Fruit fly (Drosophila melanogaster): Measurements from ENCODE around the gene CG5466.

CG5466 gene

dm6 chr3R:20594194-20595144 lies 23.2 kb upstream of the CG5466 start (continued):
- TF ChIP-seq ato (GFP tag; IDR thresholded peaks at IDR 0.05; ENCODE audit: partially characterized antibody) (no peak), CG12659 (GFP tag; optimal IDR thresholded peaks at IDR 0.05) (peak; percentile 81), az2 (GFP tag; optimal IDR thresholded peaks at IDR 0.05) (peak; percentile 84), bab2 (GFP tag; optimal IDR thresholded peaks at IDR 0.05) (peak; percentile 30), Med (GFP tag) (peak; percentile 63), ara (GFP tag; IDR thresholded peaks at IDR 0.05) (peak; percentile 55), chn (GFP tag; optimal IDR thresholded peaks at IDR 0.05) (no peak), CG7839 (tag; optimal IDR thresholded peaks at IDR 0.05) (peak; percentile 96), ssp (GFP tag; IDR thresholded peaks at IDR 0.05) (peak; percentile 81), Deaf1 (tag; optimal IDR thresholded peaks at IDR 0.05) (peak; percentile 75), h (optimal IDR thresholded peaks at IDR 0.05) (no peak), CG7372 (GFP tag; IDR thresholded peaks at IDR 0.05) (peak; percentile 63), eve (GFP tag; optimal IDR thresholded peaks at IDR 0.05) (no peak), croc (GFP tag; conservative IDR thresholded peaks at IDR 0.05) (peak; percentile 92), en (GFP tag; optimal IDR thresholded peaks at IDR 0.05) (no peak), kni (GFP tag; optimal IDR thresholded peaks at IDR 0.05) (peak; percentile 23), YL-1 (GFP tag; optimal IDR thresholded peaks at IDR 0.05) (peak; percentile 20), CG18262 (tag; optimal IDR thresholded peaks at IDR 0.05) (peak; percentile 98), salm (tag; optimal IDR thresholded peaks at IDR 0.05) (peak; percentile 91), Stat92E (GFP tag; optimal IDR thresholded peaks at IDR 0.05) (peak in 1 of 3 experiments; percentile 88), ems (GFP tag; optimal IDR thresholded peaks at IDR 0.05) (no peak), Lim3 (GFP tag; IDR thresholded peaks at IDR 0.05) (no peak), CG18011 (GFP tag; optimal IDR thresholded peaks at IDR 0.05) (peak; percentile 47), CG6654 (GFP tag; optimal IDR thresholded peaks at IDR 0.05) (peak; percentile 68), CG1602 (GFP tag; optimal IDR thresholded peaks at IDR 0.05) (peak; percentile 86), Hmr (GFP tag; optimal IDR thresholded peaks at IDR 0.05) (peak; percentile 84), Ssrp (tag; optimal IDR thresholded peaks at IDR 0.05) (peak; percentile 96), zen (tag; optimal IDR thresholded peaks at IDR 0.05) (peak; percentile 94), ci (GFP tag; IDR thresholded peaks at IDR 0.05) (peak; percentile 83), hbn (GFP tag; IDR thresholded peaks at IDR 0.05; ENCODE audit: partially characterized antibody) (no peak), CG33213 (GFP tag; optimal IDR thresholded peaks at IDR 0.05) (peak; percentile 25), CG14667 (GFP tag; IDR thresholded peaks at IDR 0.05) (peak; percentile 79), inv (GFP tag; IDR thresholded peaks at IDR 0.05; ENCODE audit: partially characterized antibody) (no peak), scrt (GFP tag; optimal IDR thresholded peaks at IDR 0.05) (peak; percentile 75), sd (tag; optimal IDR thresholded peaks at IDR 0.05) (peak; percentile 59), CG1647 (GFP tag; optimal IDR thresholded peaks at IDR 0.05) (peak; percentile 25), CG8290 (GFP tag; optimal IDR thresholded peaks at IDR 0.05) (peak; percentile 65), CG8290 (tag; optimal IDR thresholded peaks at IDR 0.05) (peak; percentile 11 to 25), Aef1 (GFP tag; IDR thresholded peaks at IDR 0.05) (peak; percentile 74), CG32532 (GFP tag; IDR thresholded peaks at IDR 0.05) (peak; percentile 77), CG10147 (GFP tag; optimal IDR thresholded peaks at IDR 0.05) (peak; percentile 89), CG7556 (GFP tag; optimal IDR thresholded peaks at IDR 0.05) (peak; percentile 95), BtbVII (GFP tag; optimal IDR thresholded peaks at IDR 0.05) (peak; percentile 70), Ptx1 (GFP tag; IDR thresholded peaks at IDR 0.05) (peak; percentile 89), lbe (GFP tag; optimal IDR thresholded peaks at IDR 0.05) (peak; percentile 59), CG17568 (GFP tag; optimal IDR thresholded peaks at IDR 0.05) (peak; percentile 50), Dref (GFP tag; IDR thresholded peaks at IDR 0.05) (no peak), CG16815 (GFP tag; optimal IDR thresholded peaks at IDR 0.05) (peak; percentile 89), CG14860 (GFP tag; IDR thresholded peaks at IDR 0.05; ENCODE audit: partially characterized antibody) (no peak)
